Worm (Caenorhabditis elegans) whole organism, L3 larva: ENCODE results near the gene F46F5.8.

ENCODE experiments used
- R02D3.7 ChIP-seq: fragments of 150-350 bp; optimal IDR thresholded peaks from 2 replicates; lab custom pipeline; 2014; ENCODE audit warnings: missing biosample characterization, missing genetic modification characterization
- ZK546.5 ChIP-seq: sonication (generic microtip); optimal IDR thresholded peaks from 2 replicates; lab custom pipeline; 2017; ENCODE audit warnings: missing biosample characterization, missing genetic modification characterization
- ama-1 ChIP-seq: fragments of 150-350 bp; optimal IDR thresholded peaks from 2 replicates; lab custom pipeline; 2018
- ceh-16 ChIP-seq: sonication (generic microtip); optimal IDR thresholded peaks from 2 replicates; lab custom pipeline; 2017; ENCODE audit warnings: missing biosample characterization, missing genetic modification characterization
- ceh-28 ChIP-seq: fragments of 150-350 bp; optimal IDR thresholded peaks from 2 replicates; lab custom pipeline; 2014; ENCODE audit warnings: missing biosample characterization, missing genetic modification reagents, missing genetic modification characterization
- ceh-82 ChIP-seq: fragments of 150-350 bp; optimal IDR thresholded peaks from 2 replicates; lab custom pipeline; 2014; ENCODE audit warnings: missing biosample characterization, missing genetic modification characterization
- ceh-9 ChIP-seq: sonication (generic microtip); optimal IDR thresholded peaks from 2 replicates; lab custom pipeline; 2018; ENCODE audit warnings: missing biosample characterization, missing genetic modification characterization
- daf-12 ChIP-seq: fragments of 150-350 bp; optimal IDR thresholded peaks from 2 replicates; lab custom pipeline; 2014; ENCODE audit warnings: missing biosample characterization, missing genetic modification reagents, missing genetic modification characterization
- egl-27 ChIP-seq: sonication (generic microtip); optimal IDR thresholded peaks from 4 replicates; lab custom pipeline; 2017; ENCODE audit warnings: missing biosample characterization, missing genetic modification reagents, missing genetic modification characterization
- egl-5 ChIP-seq: fragments of 150-350 bp; optimal IDR thresholded peaks from 2 replicates; lab custom pipeline; 2017; ENCODE audit warnings: missing biosample characterization, missing genetic modification reagents, missing genetic modification characterization, inconsistent platforms
- elt-1 ChIP-seq: fragments of 150-350 bp; optimal IDR thresholded peaks from 2 replicates; lab custom pipeline; 2014; ENCODE audit warnings: missing biosample characterization, missing genetic modification characterization
- elt-2 ChIP-seq: sonication (generic microtip); optimal IDR thresholded peaks from 2 replicates; lab custom pipeline; 2016; ENCODE audit warnings: missing genetic modification reagents, mild to moderate bottlenecking, missing genetic modification characterization, missing compliant biosample characterization
- elt-3 ChIP-seq, 3 experiments: fragments of 150-350 bp in 1 of 3; sonication (generic microtip) in 2 of 3; optimal IDR thresholded peaks; 2 replicates in 2 of 3; 4 replicates in 1 of 3; lab custom pipeline; 2014 to 2017; ENCODE audit warnings: missing biosample characterization in 3 of 3, missing genetic modification characterization in 3 of 3
- eor-1 ChIP-seq, 2 experiments: fragments of 150-350 bp; optimal IDR thresholded peaks; 2 replicates each; lab custom pipeline; 2014 to 2018; ENCODE audit warnings: missing biosample characterization in 2 of 2, missing genetic modification characterization in 2 of 2
- fos-1 ChIP-seq: fragments of 150-350 bp; optimal IDR thresholded peaks from 2 replicates; lab custom pipeline; 2014; ENCODE audit warnings: missing biosample characterization, missing genetic modification characterization
- jun-1 ChIP-seq: fragments of 150-350 bp; optimal IDR thresholded peaks from 2 replicates; lab custom pipeline; 2014; ENCODE audit warnings: missing biosample characterization, missing genetic modification reagents, missing genetic modification characterization
- lin-15B ChIP-seq: fragments of 150-350 bp; optimal IDR thresholded peaks from 2 replicates; lab custom pipeline; 2014; ENCODE audit warnings: missing biosample characterization, missing genetic modification characterization
- lin-39 ChIP-seq: fragments of 150-350 bp; optimal IDR thresholded peaks from 2 replicates; lab custom pipeline; 2018; ENCODE audit warnings: missing biosample characterization, missing genetic modification reagents, missing genetic modification characterization
- lsy-12 ChIP-seq: sonication (generic microtip); optimal IDR thresholded peaks from 2 replicates; lab custom pipeline; 2016; ENCODE audit warnings: mild to moderate bottlenecking, missing genetic modification characterization, missing compliant biosample characterization
- mdl-1 ChIP-seq: fragments of 150-350 bp; optimal IDR thresholded peaks from 2 replicates; lab custom pipeline; 2014; ENCODE audit warnings: missing biosample characterization, missing genetic modification characterization
- mml-1 ChIP-seq: fragments of 150-350 bp; sonication (generic microtip); optimal IDR thresholded peaks from 3 replicates; lab custom pipeline; 2014; ENCODE audit warnings: missing biosample characterization, missing genetic modification characterization
- nfya-1 ChIP-seq: sonication (generic microtip); optimal IDR thresholded peaks from 2 replicates; lab custom pipeline; 2017; ENCODE audit warnings: missing genetic modification characterization, mild to moderate bottlenecking, missing compliant biosample characterization, antibody characterized with exemption, moderate library complexity; ENCODE audit not compliant: insufficient read depth
- nhr-11 ChIP-seq: fragments of 150-350 bp; optimal IDR thresholded peaks from 2 replicates; lab custom pipeline; 2014; ENCODE audit warnings: missing biosample characterization, missing genetic modification characterization
- nhr-12 ChIP-seq: fragments of 150-350 bp; optimal IDR thresholded peaks from 2 replicates; lab custom pipeline; 2014; ENCODE audit warnings: missing biosample characterization, missing genetic modification characterization
- nhr-23 ChIP-seq: fragments of 150-350 bp; optimal IDR thresholded peaks from 2 replicates; lab custom pipeline; 2014; ENCODE audit warnings: missing biosample characterization, missing genetic modification reagents, missing genetic modification characterization
- nhr-237 ChIP-seq: fragments of 150-350 bp; optimal IDR thresholded peaks from 2 replicates; lab custom pipeline; 2014; ENCODE audit warnings: missing biosample characterization, missing genetic modification characterization
- nhr-25 ChIP-seq: sonication (generic microtip); optimal IDR thresholded peaks from 2 replicates; lab custom pipeline; 2017; ENCODE audit warnings: missing biosample characterization, missing genetic modification characterization
- nhr-28 ChIP-seq: fragments of 150-350 bp; optimal IDR thresholded peaks from 2 replicates; lab custom pipeline; 2014; ENCODE audit warnings: missing biosample characterization, missing genetic modification characterization
- nhr-43 ChIP-seq: sonication (generic microtip); optimal IDR thresholded peaks from 2 replicates; lab custom pipeline; 2016; ENCODE audit warnings: mild to moderate bottlenecking, missing genetic modification characterization, missing compliant biosample characterization; ENCODE audit not compliant: poor library complexity, severe bottlenecking
- nhr-76 ChIP-seq: fragments of 150-350 bp; sonication (generic microtip); optimal IDR thresholded peaks from 5 replicates; lab custom pipeline; 2014; ENCODE audit warnings: missing biosample characterization, missing genetic modification characterization
- nhr-77 ChIP-seq: fragments of 150-350 bp; optimal IDR thresholded peaks from 2 replicates; lab custom pipeline; 2014; ENCODE audit warnings: missing biosample characterization, missing genetic modification characterization
- pha-4 ChIP-seq: fragments of 150-350 bp; optimal IDR thresholded peaks from 2 replicates; lab custom pipeline; 2014; ENCODE audit warnings: missing biosample characterization, missing genetic modification reagents, missing genetic modification characterization
- pqm-1 ChIP-seq: fragments of 150-350 bp; optimal IDR thresholded peaks from 2 replicates; lab custom pipeline; 2017; ENCODE audit warnings: missing biosample characterization, missing genetic modification characterization, inconsistent platforms
- sea-2 ChIP-seq: fragments of 150-350 bp; sonication (generic microtip); optimal IDR thresholded peaks from 4 replicates; lab custom pipeline; 2014; ENCODE audit warnings: missing biosample characterization, missing genetic modification reagents, missing genetic modification characterization
- skn-1 ChIP-seq: fragments of 150-350 bp; optimal IDR thresholded peaks from 2 replicates; lab custom pipeline; 2014; ENCODE audit warnings: missing biosample characterization, missing genetic modification characterization
- snpc-4 ChIP-seq: fragments of 150-350 bp; optimal IDR thresholded peaks from 2 replicates; lab custom pipeline; 2014; ENCODE audit warnings: missing biosample characterization, missing genetic modification characterization
- tbx-2 ChIP-seq: sonication (generic microtip); optimal IDR thresholded peaks from 2 replicates; lab custom pipeline; 2016; ENCODE audit warnings: mild to moderate bottlenecking, missing genetic modification characterization, missing compliant biosample characterization
- unc-39 ChIP-seq: sonication (generic microtip); optimal IDR thresholded peaks from 4 replicates; lab custom pipeline; 2017; ENCODE audit warnings: missing biosample characterization, missing genetic modification characterization
- unc-62 ChIP-seq: fragments of 150-350 bp; sonication (generic microtip); optimal IDR thresholded peaks from 4 replicates; lab custom pipeline; 2014; ENCODE audit warnings: missing biosample characterization, missing genetic modification reagents, missing genetic modification characterization
- zag-1 ChIP-seq: fragments of 150-350 bp; optimal IDR thresholded peaks from 2 replicates; lab custom pipeline; 2014; ENCODE audit warnings: missing biosample characterization, missing genetic modification characterization
- ztf-11 ChIP-seq: fragments of 150-350 bp; optimal IDR thresholded peaks from 2 replicates; lab custom pipeline; 2014; ENCODE audit warnings: missing biosample characterization, missing genetic modification characterization
- ztf-4 ChIP-seq: fragments of 150-350 bp; optimal IDR thresholded peaks from 2 replicates; lab custom pipeline; 2014; ENCODE audit warnings: missing biosample characterization, missing genetic modification characterization

F46F5.8 gene

ce11 chrII:848519-848918, 27.1 kb upstream of the F46F5.8 start, which contains the start of the genes acdh-9 and F28A10.13:
Gene acdh-9, minus strand, starts transcription at chrII:848603.
Gene F28A10.13, plus strand, starts transcription at chrII:848812.
- TF ChIP-seq egl-5 (tag; lab: Kevin White, UChicago) (no peak), lsy-12 (tag; lab: Kevin White, UChicago) (no peak), lin-15B (peak; percentile 8), daf-12 (tag; lab: Kevin White, UChicago) (no peak), nhr-43 (no peak), mdl-1 (peak; percentile 79), nhr-25 (tag; lab: Kevin White, UChicago) (peak; percentile 22), fos-1 (tag; lab: Kevin White, UChicago) (no peak), ztf-11 (tag; lab: Kevin White, UChicago) (no peak), ZK546.5 (tag; lab: Kevin White, UChicago) (no peak), nhr-237 (no peak), skn-1 (tag; lab: Kevin White, UChicago) (no peak), tbx-2 (tag; lab: Kevin White, UChicago) (no peak), unc-62 (GFP tag; lab: Kevin White, UChicago) (no peak), R02D3.7 (tag; lab: Kevin White, UChicago) (no peak), elt-1 (tag; lab: Kevin White, UChicago) (no peak), pha-4 (tag; lab: Kevin White, UChicago) (no peak), ceh-9 (tag; lab: Kevin White, UChicago) (no peak), ceh-16 (tag; lab: Kevin White, UChicago) (no peak), unc-39 (no peak), ama-1 (lab: Kevin White, UChicago) (peak; percentile 68), elt-3 (tag; optimal IDR thresholded peaks at IDR 0.05; lab: Kevin White, UChicago) (no peak), egl-27 (tag; lab: Kevin White, UChicago) (no peak), nfya-1 (tag; lab: Kevin White, UChicago) (peak; percentile 65), ceh-28 (tag; lab: Kevin White, UChicago) (no peak), nhr-77 (no peak), mml-1 (no peak), ztf-4 (tag; lab: Kevin White, UChicago) (no peak), sea-2 (GFP tag; lab: Kevin White, UChicago) (no peak), nhr-11 (tag; lab: Kevin White, UChicago) (no peak), jun-1 (peak; percentile 36), eor-1 (tag; optimal IDR thresholded peaks at IDR 0.05; lab: Kevin White, UChicago) (no peak), snpc-4 (no peak), nhr-28 (no peak), pqm-1 (peak; percentile 44), nhr-76 (tag; lab: Kevin White, UChicago) (peak; percentile 95), elt-2 (tag; lab: Kevin White, UChicago) (peak; percentile 69), nhr-23 (tag; lab: Kevin White, UChicago) (peak; percentile 11), nhr-12 (no peak), zag-1 (tag; lab: Kevin White, UChicago) (no peak)
- TF ChIP-seq, all 47 proteins: peak for 10

ce11 chrII:845618-846017, 24.2 kb upstream of the F46F5.8 start, which contains the start of gene F28A10.7:
Gene F28A10.7, minus strand, starts transcription at chrII:845718.
- TF ChIP-seq elt-1 (tag; lab: Kevin White, UChicago) (no peak), elt-2 (tag; lab: Kevin White, UChicago) (no peak), ceh-82 (tag; lab: Kevin White, UChicago) (no peak), zag-1 (tag; lab: Kevin White, UChicago) (no peak), nhr-25 (tag; lab: Kevin White, UChicago) (no peak), nhr-76 (tag; lab: Kevin White, UChicago) (no peak), ama-1 (lab: Kevin White, UChicago) (no peak), nhr-23 (tag; lab: Kevin White, UChicago) (no peak), jun-1 (no peak), lin-39 (no peak)

- no peak for TF ChIP-seq ceh-16 (tag; lab: Kevin White, UChicago)
- TF ChIP-seq skn-1 (tag; lab: Kevin White, UChicago) = no peak
- TF ChIP-seq nhr-11 (tag; lab: Kevin White, UChicago) = no peak
- no peak for TF ChIP-seq zag-1 (tag; lab: Kevin White, UChicago)
- TF ChIP-seq ztf-11 (tag; lab: Kevin White, UChicago) = no peak
- TF ChIP-seq snpc-4 = no peak
- TF ChIP-seq egl-5 (tag; lab: Kevin White, UChicago) = no peak
- no peak for TF ChIP-seq nhr-12
- TF ChIP-seq lin-15B = no peak
These were observed 22.6 kb upstream of the F46F5.8 start, which contains the start of gene F28A10.4 for ce11 chrII:843971-844370. Gene F28A10.4, plus strand, starts transcription at chrII:844271.
